Fruit fly (Drosophila melanogaster): ENCODE data around the gene jp.

jp gene

dm6 chr2L:9525719-9526118, 40.8 kb downstream of the jp start (continued):
- TF ChIP-seq MTF-1 (GFP tag; optimal IDR thresholded peaks at IDR 0.05; ENCODE audit: borderline replicate concordance), result peak; percentile 96
- peak; percentile 85 for TF ChIP-seq crol (GFP tag; IDR thresholded peaks at IDR 0.05)
- TF ChIP-seq ci (GFP tag; IDR thresholded peaks at IDR 0.05), result peak; percentile 93
- TF ChIP-seq gro (GFP tag; optimal IDR thresholded peaks at IDR 0.05), result peak; percentile 88
- TF ChIP-seq ro (GFP tag; IDR thresholded peaks at IDR 0.05), result no peak
- TF ChIP-seq CG3726 (GFP tag; IDR thresholded peaks at IDR 0.05), result no peak; the same call in 2 of the 3 replicates
- TF ChIP-seq Hmx (GFP tag; optimal IDR thresholded peaks at IDR 0.05), result no peak
- peak; percentile 96 for TF ChIP-seq CG13296 (GFP tag; optimal IDR thresholded peaks at IDR 0.05)
- peak; percentile 64 for TF ChIP-seq CG17829 (tag; optimal IDR thresholded peaks at IDR 0.05)
- TF ChIP-seq CG9727 (GFP tag; optimal IDR thresholded peaks at IDR 0.05), result peak; percentile 91
- TF ChIP-seq Oaz (GFP tag; IDR thresholded peaks at IDR 0.05), result peak; percentile 43; the same call in 1 of the 2 replicates
- peak; percentile 81 for TF ChIP-seq H2.0 (GFP tag; IDR thresholded peaks at IDR 0.05)
- TF ChIP-seq run (tag; optimal IDR thresholded peaks at IDR 0.05), result peak; percentile 93
- no peak for TF ChIP-seq amos (GFP tag; IDR thresholded peaks at IDR 0.05; ENCODE audit: partially characterized antibody)
- TF ChIP-seq CG2116 (GFP tag; optimal IDR thresholded peaks at IDR 0.05), result peak; percentile 75
- peak; percentile 97 for TF ChIP-seq CrebB (tag; optimal IDR thresholded peaks at IDR 0.05)
- peak; percentile 57; the same call in 2 of the 3 replicates for TF ChIP-seq tgo (GFP tag; IDR thresholded peaks at IDR 0.05)
- no peak for TF ChIP-seq pita (GFP tag; optimal IDR thresholded peaks at IDR 0.05)
- TF ChIP-seq CG9609 (GFP tag; optimal IDR thresholded peaks at IDR 0.05), result peak; percentile 76
- peak; percentile 33 for TF ChIP-seq CG10267 (tag; optimal IDR thresholded peaks at IDR 0.05)
- TF ChIP-seq peb (GFP tag; IDR thresholded peaks at IDR 0.05), result peak; percentile 59; the same call in 1 of the 2 replicates
- peak; percentile 82 for TF ChIP-seq Kr (GFP tag; optimal IDR thresholded peaks at IDR 0.05)
- TF ChIP-seq CG7928 (GFP tag; optimal IDR thresholded peaks at IDR 0.05), result peak; percentile 64
- peak; percentile 58 for TF ChIP-seq Xbp1 (GFP tag; optimal IDR thresholded peaks at IDR 0.05)
- TF ChIP-seq lbe (GFP tag; optimal IDR thresholded peaks at IDR 0.05), result no peak
- TF ChIP-seq CG8765 (GFP tag; IDR thresholded peaks at IDR 0.05), result no peak
- TF ChIP-seq pzg (GFP tag; optimal IDR thresholded peaks at IDR 0.05), result peak; percentile 9
- no peak for TF ChIP-seq fru (optimal IDR thresholded peaks at IDR 0.05)
- TF ChIP-seq prd (optimal IDR thresholded peaks at IDR 0.05), result no peak
- TF ChIP-seq prd (GFP tag; IDR thresholded peaks at IDR 0.05), result peak; percentile 65; the same call in 2 of the 3 replicates
- TF ChIP-seq CG10321 (GFP tag; IDR thresholded peaks at IDR 0.05), result peak; percentile 69
- TF ChIP-seq Vsx1 (GFP tag; optimal IDR thresholded peaks at IDR 0.05), result peak; percentile 95
- peak; percentile 87 for TF ChIP-seq Fer3 (tag; optimal IDR thresholded peaks at IDR 0.05)
- TF ChIP-seq Fer2 (tag; optimal IDR thresholded peaks at IDR 0.05), result peak; percentile 78
- peak; percentile 85 for TF ChIP-seq gsb (GFP tag; IDR thresholded peaks at IDR 0.05)
- TF ChIP-seq NK7.1 (GFP tag; optimal IDR thresholded peaks at IDR 0.05), result peak; percentile 50
- TF ChIP-seq CG10274 (GFP tag; optimal IDR thresholded peaks at IDR 0.05), result peak; percentile 75
- no peak; the same call in 1 of the 2 replicates for TF ChIP-seq sens-2 (GFP tag; IDR thresholded peaks at IDR 0.05)
- peak; percentile 86 for TF ChIP-seq CG31365 (tag; optimal IDR thresholded peaks at IDR 0.05)
- TF ChIP-seq CG14441 (GFP tag; IDR thresholded peaks at IDR 0.05), result peak; percentile 71
- TF ChIP-seq en (GFP tag; optimal IDR thresholded peaks at IDR 0.05), result peak; percentile 83
- peak in 1 of 2 experiments; percentile 46 for TF ChIP-seq Hr78 (GFP tag; optimal IDR thresholded peaks at IDR 0.05)
- TF ChIP-seq CG4707 (GFP tag; optimal IDR thresholded peaks at IDR 0.05), result peak; percentile 89
- peak; percentile 50 for TF ChIP-seq jing (GFP tag; optimal IDR thresholded peaks at IDR 0.05)
- no peak for TF ChIP-seq CG7963 (GFP tag; IDR thresholded peaks at IDR 0.05; ENCODE audit: partially characterized antibody)
- TF ChIP-seq gcm2 (GFP tag; optimal IDR thresholded peaks at IDR 0.05), result peak; percentile 78
- TF ChIP-seq CG4617 (GFP tag; optimal IDR thresholded peaks at IDR 0.05; ENCODE audit: borderline replicate concordance), result peak; percentile 27
- TF ChIP-seq CG1603 (tag; optimal IDR thresholded peaks at IDR 0.05), result peak; percentile 91
- TF ChIP-seq Bdp1 (GFP tag; optimal IDR thresholded peaks at IDR 0.05), result peak; percentile 85
- TF ChIP-seq insv (GFP tag; optimal IDR thresholded peaks at IDR 0.05), result peak; percentile 23 to 71
- TF ChIP-seq CG3281 (GFP tag; optimal IDR thresholded peaks at IDR 0.05), result peak; percentile 87

Measured in whole organism, embryonic.